Worm (Caenorhabditis elegans) whole organism, L4 larva: ENCODE data around the gene K09H11.15.

Experiments
- D1046.2 ChIP-seq: fragments of 200-800 bp; sonication (Bioruptor generic); IDR thresholded peaks from 2 replicates; pipeline ENCODE4 v1.3.6; 2022; ENCODE audit warnings: missing genetic modification characterization, missing compliant biosample characterization
- F37D6.2 ChIP-seq: sonication (generic microtip); optimal IDR thresholded peaks from 2 replicates; lab custom pipeline; 2016; ENCODE audit warnings: mild to moderate bottlenecking, missing genetic modification characterization, missing compliant biosample characterization
- R02D3.7 ChIP-seq: fragments of 150-350 bp; sonication (generic microtip); optimal IDR thresholded peaks from 3 replicates; lab custom pipeline; 2014; ENCODE audit warnings: missing biosample characterization, missing genetic modification characterization
- T20F7.1 ChIP-seq: fragments of 200-800 bp; sonication (Bioruptor generic); optimal IDR thresholded peaks from 2 replicates; lab custom pipeline; 2018; ENCODE audit warnings: mild to moderate bottlenecking, missing genetic modification characterization, missing compliant biosample characterization
- T26A8.4 ChIP-seq: fragments of 200-800 bp; sonication (Bioruptor generic); IDR thresholded peaks from 2 replicates; pipeline ENCODE4 v1.3.6; 2022; ENCODE audit warnings: missing genetic modification characterization, missing compliant biosample characterization
- Y75B8A.6 ChIP-seq: fragments of 200-800 bp; sonication (Bioruptor generic); IDR thresholded peaks from 2 replicates; pipeline ENCODE4 v1.3.6; 2022; ENCODE audit warnings: missing genetic modification reagents, missing genetic modification characterization, missing compliant biosample characterization
- ZK337.2 ChIP-seq: fragments of 200-800 bp; sonication (Bioruptor generic); IDR thresholded peaks from 2 replicates; pipeline ENCODE4 v1.3.6; 2022; ENCODE audit warnings: missing genetic modification reagents, missing genetic modification characterization, missing compliant biosample characterization
- aha-1 ChIP-seq: fragments of 150-350 bp; peaks from one replicate; lab custom pipeline; 2014; ENCODE audit warnings: missing biosample characterization, missing genetic modification characterization
- ceh-32 ChIP-seq: sonication (generic microtip); optimal IDR thresholded peaks from 2 replicates; lab custom pipeline; 2016; ENCODE audit warnings: mild to moderate bottlenecking, missing genetic modification characterization, missing compliant biosample characterization; ENCODE audit not compliant: poor library complexity
- ceh-62 ChIP-seq: sonication (generic microtip); optimal IDR thresholded peaks from 2 replicates; lab custom pipeline; 2017; ENCODE audit warnings: missing biosample characterization, missing genetic modification characterization
- daf-12 ChIP-seq: fragments of 150-350 bp; optimal IDR thresholded peaks from 2 replicates; lab custom pipeline; 2014; ENCODE audit warnings: missing biosample characterization, missing genetic modification reagents, missing genetic modification characterization
- daf-16 ChIP-seq, 3 experiments: sonication (generic microtip); optimal IDR thresholded peaks; 2 replicates each; lab custom pipeline; 2016 to 2017; ENCODE audit warnings: missing genetic modification characterization in 3 of 3, missing genetic modification reagents in 3 of 3, mild to moderate bottlenecking in 2 of 3, missing compliant biosample characterization in 2 of 3, missing biosample characterization in 1 of 3, moderate library complexity in 1 of 3
- daf-8 ChIP-seq: fragments of 200-800 bp; sonication (Bioruptor generic); IDR thresholded peaks from 2 replicates; pipeline ENCODE4 v1.3.6; 2022; ENCODE audit warnings: missing genetic modification characterization, missing compliant biosample characterization
- dmd-8 ChIP-seq: fragments of 200-800 bp; sonication (Bioruptor generic); IDR thresholded peaks from 2 replicates; pipeline ENCODE4 v1.3.6; 2022; ENCODE audit warnings: missing genetic modification characterization, missing compliant biosample characterization
- dpl-1 ChIP-seq: fragments of 150-350 bp; optimal IDR thresholded peaks from 2 replicates; lab custom pipeline; 2014; ENCODE audit warnings: missing biosample characterization, missing genetic modification reagents, missing genetic modification characterization
- egl-43 ChIP-seq: fragments of 200-800 bp; sonication (Bioruptor generic); IDR thresholded peaks from 2 replicates; pipeline ENCODE4 v1.3.6; 2022; ENCODE audit warnings: missing genetic modification reagents, missing genetic modification characterization, missing compliant biosample characterization
- fkh-10 ChIP-seq: fragments of 150-350 bp; optimal IDR thresholded peaks from 2 replicates; lab custom pipeline; 2014; ENCODE audit warnings: missing biosample characterization, missing genetic modification reagents, missing genetic modification characterization
- fos-1 ChIP-seq: fragments of 150-350 bp; optimal IDR thresholded peaks from 2 replicates; lab custom pipeline; 2014; ENCODE audit warnings: missing biosample characterization, missing genetic modification characterization
- gei-8 ChIP-seq: fragments of 200-800 bp; sonication (Bioruptor generic); optimal IDR thresholded peaks from 2 replicates; lab custom pipeline; 2018; ENCODE audit warnings: mild to moderate bottlenecking, missing genetic modification characterization, missing compliant biosample characterization
- hif-1 ChIP-seq, 2 experiments: sonication (generic microtip); optimal IDR thresholded peaks; 2 replicates each; lab custom pipeline; 2016 to 2017; ENCODE audit warnings: missing compliant biosample characterization in 2 of 2, missing genetic modification characterization in 2 of 2, missing genetic modification reagents in 2 of 2, missing genotype in 2 of 2, mild to moderate bottlenecking in 1 of 2
- hlh-11 ChIP-seq: fragments of 200-800 bp; sonication (Bioruptor generic); optimal IDR thresholded peaks from 2 replicates; lab custom pipeline; 2018; ENCODE audit warnings: mild to moderate bottlenecking, missing genetic modification characterization, missing compliant biosample characterization
- hlh-30 ChIP-seq: sonication (generic microtip); optimal IDR thresholded peaks from 2 replicates; lab custom pipeline; 2017; ENCODE audit warnings: antibody characterized with exemption, mild to moderate bottlenecking, missing genetic modification characterization, missing compliant biosample characterization; ENCODE audit not compliant: insufficient read depth
- lin-29 ChIP-seq: fragments of 200-800 bp; sonication (Bioruptor generic); IDR thresholded peaks from 2 replicates; pipeline ENCODE4 v1.3.6; 2022; ENCODE audit warnings: missing genetic modification reagents, missing genetic modification characterization, missing compliant biosample characterization
- lir-3 ChIP-seq: sonication (generic microtip); optimal IDR thresholded peaks from 2 replicates; lab custom pipeline; 2016; ENCODE audit warnings: mild to moderate bottlenecking, missing genetic modification characterization, missing compliant biosample characterization
- madf-5 ChIP-seq, 2 experiments: fragments of 200-800 bp; sonication (Bioruptor generic); IDR thresholded peaks; 2 replicates each; pipeline ENCODE4 v1.3.6; 2022; ENCODE audit warnings: missing compliant biosample characterization in 2 of 2, missing genetic modification characterization in 2 of 2
- madf-9 ChIP-seq: fragments of 200-800 bp; sonication (Bioruptor generic); conservative IDR thresholded peaks from 2 replicates; pipeline ENCODE4 v1.3.6; 2022; ENCODE audit warnings: missing genetic modification reagents, missing genetic modification characterization, missing compliant biosample characterization
- mdt-29 ChIP-seq: fragments of 200-800 bp; sonication (Bioruptor generic); IDR thresholded peaks from 2 replicates; pipeline ENCODE4 v1.3.6; 2022; ENCODE audit warnings: missing genetic modification reagents, missing genetic modification characterization, missing compliant biosample characterization
- mep-1 ChIP-seq: fragments of 150-350 bp; sonication (generic microtip); optimal IDR thresholded peaks from 3 replicates; lab custom pipeline; 2014; ENCODE audit warnings: missing biosample characterization, missing genetic modification characterization
- mxl-2 ChIP-seq: fragments of 200-800 bp; sonication (Bioruptor generic); conservative IDR thresholded peaks from 2 replicates; pipeline ENCODE4 v1.3.6; 2022; ENCODE audit warnings: missing genetic modification reagents, missing genetic modification characterization, missing compliant biosample characterization
- nhr-11 ChIP-seq: fragments of 150-350 bp; optimal IDR thresholded peaks from 2 replicates; lab custom pipeline; 2014; ENCODE audit warnings: missing biosample characterization, missing genetic modification characterization
- nhr-28 ChIP-seq: fragments of 150-350 bp; optimal IDR thresholded peaks from 2 replicates; lab custom pipeline; 2014; ENCODE audit warnings: missing biosample characterization, missing genetic modification characterization
- nhr-41 ChIP-seq: fragments of 200-800 bp; sonication (Bioruptor generic); IDR thresholded peaks from 2 replicates; pipeline ENCODE4 v1.3.6; 2022; ENCODE audit warnings: missing genetic modification reagents, missing genetic modification characterization, missing compliant biosample characterization
- nhr-48 ChIP-seq: sonication (generic microtip); optimal IDR thresholded peaks from 2 replicates; lab custom pipeline; 2016; ENCODE audit warnings: mild to moderate bottlenecking, missing genetic modification characterization, missing compliant biosample characterization
- skn-1 ChIP-seq: fragments of 150-350 bp; optimal IDR thresholded peaks from 2 replicates; lab custom pipeline; 2014; ENCODE audit warnings: missing biosample characterization, missing genetic modification characterization
- spr-3 ChIP-seq: fragments of 200-800 bp; sonication (Bioruptor generic); optimal IDR thresholded peaks from 2 replicates; lab custom pipeline; 2018; ENCODE audit warnings: mild to moderate bottlenecking, missing genetic modification characterization, missing compliant biosample characterization
- tag-97 ChIP-seq: fragments of 200-800 bp; sonication (Bioruptor generic); IDR thresholded peaks from 2 replicates; pipeline ENCODE4 v1.3.6; 2022; ENCODE audit warnings: missing genetic modification characterization, missing compliant biosample characterization
- tra-1 ChIP-seq: fragments of 200-800 bp; sonication (Bioruptor generic); IDR thresholded peaks from 2 replicates; pipeline ENCODE4 v1.3.6; 2022; ENCODE audit warnings: missing genetic modification reagents, missing genetic modification characterization, missing compliant biosample characterization
- zag-1 ChIP-seq: fragments of 150-350 bp; optimal IDR thresholded peaks from 2 replicates; lab custom pipeline; 2014; ENCODE audit warnings: missing biosample characterization, missing genetic modification characterization
- ztf-7 ChIP-seq: fragments of 150-350 bp; optimal IDR thresholded peaks from 2 replicates; lab custom pipeline; 2014; ENCODE audit warnings: missing biosample characterization, missing genetic modification characterization

K09H11.15 gene

ce11 chrV:5763787-5764186, 33.1 kb upstream of the K09H11.15 start, which contains the start of gene pgph-3 (continued):
- TF ChIP-seq aha-1 (tag; lab: Kevin White, UChicago) = peak; percentile 51
- peak; percentile 65 for TF ChIP-seq ztf-7
- no peak for TF ChIP-seq mdt-29 (GFP tag; lab: Robert Waterston, UW)
- TF ChIP-seq mxl-2 (GFP tag; lab: Robert Waterston, UW) = peak; percentile 93
- 0 out of 2 replicates have a peak, but pooled peaks have one; percentile 16 for TF ChIP-seq madf-9
- no peak for TF ChIP-seq ZK337.2 (GFP tag; lab: Robert Waterston, UW)
- TF ChIP-seq daf-12 = no peak
- peak in 1 of 2 experiments; percentile 41 for TF ChIP-seq hif-1 (tag; optimal IDR thresholded peaks at IDR 0.05; lab: Kevin White, UChicago)
- TF ChIP-seq dmd-8 (GFP tag; lab: Robert Waterston, UW) = no peak
- TF ChIP-seq ceh-62 (tag; lab: Kevin White, UChicago) = no peak
- peak; percentile 46 for TF ChIP-seq T20F7.1 (GFP tag; lab: Kevin White, UChicago)
- TF ChIP-seq F37D6.2 (tag; lab: Kevin White, UChicago) = no peak
- TF ChIP-seq Y75B8A.6 (GFP tag; lab: Robert Waterston, UW) = no peak
- TF ChIP-seq T26A8.4 (GFP tag; lab: Robert Waterston, UW) = no peak; the same call in 1 of the 2 replicates
- TF ChIP-seq tag-97 (GFP tag; lab: Robert Waterston, UW) = no peak
- no peak for TF ChIP-seq egl-43
- TF ChIP-seq zag-1 (tag; lab: Kevin White, UChicago) = no peak
- no peak for TF ChIP-seq nhr-41 (GFP tag; lab: Robert Waterston, UW)
- no peak for TF ChIP-seq R02D3.7 (tag; lab: Kevin White, UChicago)
- TF ChIP-seq mep-1 (tag; lab: Kevin White, UChicago) = peak; percentile 52
- TF ChIP-seq dpl-1 = no peak
- TF ChIP-seq madf-5 (GFP tag; IDR thresholded peaks at IDR 0.05; lab: Robert Waterston, UW) = no peak
- TF ChIP-seq lin-29 (GFP tag; lab: Robert Waterston, UW) = no peak
- TF ChIP-seq tra-1 (GFP tag; lab: Robert Waterston, UW) = peak; percentile 67; the same call in 1 of the 2 replicates
- TF ChIP-seq ceh-32 (tag; lab: Kevin White, UChicago) = no peak
- TF ChIP-seq fkh-10 (GFP tag; lab: Kevin White, UChicago) = no peak
- peak; percentile 84 for TF ChIP-seq hlh-30 (tag; lab: Kevin White, UChicago)
- no peak for TF ChIP-seq D1046.2
- peak; percentile 93 for TF ChIP-seq nhr-48 (tag; lab: Kevin White, UChicago)
- TF ChIP-seq nhr-11 (tag; lab: Kevin White, UChicago) = peak; percentile 32
- TF ChIP-seq fos-1 = no peak
- TF ChIP-seq daf-8 (GFP tag; lab: Robert Waterston, UW) = no peak
- peak; percentile 7 for TF ChIP-seq gei-8 (GFP tag; lab: Kevin White, UChicago)
- TF ChIP-seq skn-1 (tag; lab: Kevin White, UChicago) = no peak
- TF ChIP-seq daf-16 (GFP tag; optimal IDR thresholded peaks at IDR 0.05; lab: Kevin White, UChicago) = peak; percentile 10 to 66
- peak; percentile 85 for TF ChIP-seq daf-16 (tag; optimal IDR thresholded peaks at IDR 0.05; lab: Kevin White, UChicago)
- no peak for TF ChIP-seq spr-3 (GFP tag; lab: Kevin White, UChicago)
- peak; percentile 97 for TF ChIP-seq hlh-11 (tag; lab: Kevin White, UChicago)

ce11 chrV:5760132-5760531, 29.4 kb upstream of the K09H11.15 start, which contains the start of gene C53A3.1:
Gene C53A3.1 (minus strand): TSS chrV:5760232.
- no peak for TF ChIP-seq lir-3 (tag; lab: Kevin White, UChicago)
- TF ChIP-seq T20F7.1 (GFP tag; lab: Kevin White, UChicago) = no peak
- no peak for TF ChIP-seq nhr-28 (tag; lab: Kevin White, UChicago)
